Worm (Caenorhabditis elegans): ENCODE results near the gene T20D4.15.

ce11 chrV:3355544-3355943 is 39.0 kb downstream of the T20D4.15 start:
- TF ChIP-seq nhr-11 (tag; optimal IDR thresholded peaks at IDR 0.05) (no peak), lin-11 (tag; optimal IDR thresholded peaks at IDR 0.05) (no peak), nhr-25 (tag; optimal IDR thresholded peaks at IDR 0.05) (no peak), fos-1 (tag; optimal IDR thresholded peaks at IDR 0.05) (no peak), mab-5 (tag; optimal IDR thresholded peaks at IDR 0.05) (no peak)

Data from whole organism, L2 larva.